Worm (Caenorhabditis elegans): ENCODE measurements around the gene Y25C1A.6.

Gene Y25C1A.6

ce11 chrII:3076915-3077314 is 16.0 kb downstream of the Y25C1A.6 start, which contains the start of gene Y25C1A.8 (continued):
- TF ChIP-seq ztf-11 (tag; optimal IDR thresholded peaks at IDR 0.05) (no peak), nhr-237 (tag; optimal IDR thresholded peaks at IDR 0.05) (no peak), dve-1 (tag; optimal IDR thresholded peaks at IDR 0.05; ENCODE audit: insufficient read depth) (peak; percentile 95), hif-1 (tag; optimal IDR thresholded peaks at IDR 0.05) (peak in 1 of 2 experiments; percentile 79), lim-7 (GFP tag; IDR thresholded peaks at IDR 0.05) (0 out of 2 replicates have a peak, but pooled peaks have one; percentile 46), Y75B8A.6 (GFP tag; IDR thresholded peaks at IDR 0.05) (no peak), hmg-1.1 (GFP tag; IDR thresholded peaks at IDR 0.05) (peak; percentile 95), lir-3 (tag; optimal IDR thresholded peaks at IDR 0.05) (no peak), cey-2 (tag; optimal IDR thresholded peaks at IDR 0.05; ENCODE audit: borderline replicate concordance, insufficient read depth) (no peak), nhr-102 (tag; optimal IDR thresholded peaks at IDR 0.05) (peak; percentile 94), mxl-3 (GFP tag; optimal IDR thresholded peaks at IDR 0.05) (peak; percentile 63), spr-1 (tag; optimal IDR thresholded peaks at IDR 0.05) (peak; percentile 92), nhr-41 (GFP tag; IDR thresholded peaks at IDR 0.05) (no peak), Y5F2A.4 (GFP tag; optimal IDR thresholded peaks at IDR 0.05) (peak; percentile 71), jun-1 (tag; optimal IDR thresholded peaks at IDR 0.05) (peak; percentile 78), dmd-6 (GFP tag; IDR thresholded peaks at IDR 0.05) (peak; percentile 83), aha-1 (tag) (peak; percentile 99), unc-39 (tag; optimal IDR thresholded peaks at IDR 0.05) (no peak), lin-38 (GFP tag; IDR thresholded peaks at IDR 0.05) (peak; percentile 89), tag-97 (GFP tag; IDR thresholded peaks at IDR 0.05) (no peak), ztf-7 (tag; optimal IDR thresholded peaks at IDR 0.05) (peak; percentile 83), rbr-2 (tag; optimal IDR thresholded peaks at IDR 0.05) (peak; percentile 92), saeg-2 (GFP tag; IDR thresholded peaks at IDR 0.05) (0 out of 2 replicates have a peak, but pooled peaks have one; percentile 50), zag-1 (tag; optimal IDR thresholded peaks at IDR 0.05) (no peak), ceh-82 (tag; optimal IDR thresholded peaks at IDR 0.05) (no peak), egl-43 (GFP tag; IDR thresholded peaks at IDR 0.05) (peak; percentile 82), unc-62 (GFP tag; optimal IDR thresholded peaks at IDR 0.05 in 1 of 2) (peak in 1 of 2 experiments; percentile 92), unc-62 (tag; optimal IDR thresholded peaks at IDR 0.05) (no peak), madf-5 (GFP tag; IDR thresholded peaks at IDR 0.05) (no peak), dmd-9 (GFP tag; IDR thresholded peaks at IDR 0.05) (peak; percentile 71), aly-2 (tag; optimal IDR thresholded peaks at IDR 0.05) (no peak), ama-1 (optimal IDR thresholded peaks at IDR 0.05) (no peak), ceh-44 (GFP tag; IDR thresholded peaks at IDR 0.05) (0 out of 2 replicates have a peak, but pooled peaks have one; percentile 17), fos-1 (tag; optimal IDR thresholded peaks at IDR 0.05) (no peak), dpl-1 (GFP tag; optimal IDR thresholded peaks at IDR 0.05) (peak; percentile 84), vab-7 (GFP tag; IDR thresholded peaks at IDR 0.05) (peak; percentile 62), mdt-29 (GFP tag; IDR thresholded peaks at IDR 0.05) (peak; percentile 45; the same call in 1 of the 2 replicates), zip-11 (GFP tag; IDR thresholded peaks at IDR 0.05) (no peak), F44E2.7 (GFP tag; IDR thresholded peaks at IDR 0.05) (peak; percentile 70; the same call in 1 of the 2 replicates), zip-2 (tag; optimal IDR thresholded peaks at IDR 0.05) (peak; percentile 68), lin-1 (GFP tag; IDR thresholded peaks at IDR 0.05) (peak; percentile 89), nhr-25 (tag; optimal IDR thresholded peaks at IDR 0.05; ENCODE audit: borderline replicate concordance, insufficient read depth) (peak; percentile 7), pha-4 (GFP tag; IDR thresholded peaks at IDR 0.05) (peak; percentile 91), pha-4 (tag; optimal IDR thresholded peaks at IDR 0.05) (no peak), duxl-1 (tag; optimal IDR thresholded peaks at IDR 0.05; ENCODE audit: poor library complexity) (peak; percentile 95), D1046.2 (GFP tag; IDR thresholded peaks at IDR 0.05) (no peak), mep-1 (tag; optimal IDR thresholded peaks at IDR 0.05) (peak; percentile 95), nhr-28 (tag; optimal IDR thresholded peaks at IDR 0.05) (peak; percentile 64), spr-3 (GFP tag; optimal IDR thresholded peaks at IDR 0.05) (peak; percentile 94), gei-8 (GFP tag; optimal IDR thresholded peaks at IDR 0.05) (peak; percentile 38), lin-13 (GFP tag; optimal IDR thresholded peaks at IDR 0.05) (peak; percentile 87), unc-130 (GFP tag; optimal IDR thresholded peaks at IDR 0.05) (peak; percentile 35)
